Fruit fly (Drosophila melanogaster) whole organism, adult: ENCODE results near the gene GstT4.

Experiments
- CG33017 ChIP-seq: fragments of 200-800 bp; sonication (Bioruptor generic); optimal IDR thresholded peaks from 2 replicates; lab custom pipeline; 2018; ENCODE audit warnings: missing biosample characterization, mild to moderate bottlenecking, missing genetic modification characterization, moderate library complexity
- Crg-1 ChIP-seq: fragments of 200-800 bp; sonication (Bioruptor generic); optimal IDR thresholded peaks from 2 replicates; lab custom pipeline; 2016; ENCODE audit warnings: missing biosample characterization, missing genetic modification characterization
- Hr96 ChIP-seq: fragments of 200-800 bp; sonication (Bioruptor generic); optimal IDR thresholded peaks from 2 replicates; lab custom pipeline; 2016; ENCODE audit warnings: missing biosample characterization, missing genetic modification characterization
- Mnt ChIP-seq: fragments of 200-800 bp; sonication (Bioruptor generic); optimal IDR thresholded peaks from 2 replicates; lab custom pipeline; 2016; ENCODE audit warnings: missing biosample characterization, mild to moderate bottlenecking, missing genetic modification characterization
- cic ChIP-seq: fragments of 200-800 bp; sonication (Bioruptor generic); optimal IDR thresholded peaks from 2 replicates; lab custom pipeline; 2017; ENCODE audit warnings: missing biosample characterization, mild to moderate bottlenecking, missing genetic modification characterization, moderate library complexity
- cnc ChIP-seq, 2 experiments: fragments of >200 bp; optimal IDR thresholded peaks; 2 replicates each; lab custom pipeline; 2017
- kay ChIP-seq: fragments of 200-800 bp; sonication (Bioruptor generic); peaks from one replicate; lab custom pipeline; 2016; ENCODE audit warnings: missing biosample characterization, missing genetic modification characterization, borderline replicate concordance
- ovo ChIP-seq: fragments of 200-800 bp; sonication (Bioruptor generic); optimal IDR thresholded peaks from 2 replicates; lab custom pipeline; 2016; ENCODE audit warnings: missing biosample characterization, missing genetic modification characterization

DNA sequence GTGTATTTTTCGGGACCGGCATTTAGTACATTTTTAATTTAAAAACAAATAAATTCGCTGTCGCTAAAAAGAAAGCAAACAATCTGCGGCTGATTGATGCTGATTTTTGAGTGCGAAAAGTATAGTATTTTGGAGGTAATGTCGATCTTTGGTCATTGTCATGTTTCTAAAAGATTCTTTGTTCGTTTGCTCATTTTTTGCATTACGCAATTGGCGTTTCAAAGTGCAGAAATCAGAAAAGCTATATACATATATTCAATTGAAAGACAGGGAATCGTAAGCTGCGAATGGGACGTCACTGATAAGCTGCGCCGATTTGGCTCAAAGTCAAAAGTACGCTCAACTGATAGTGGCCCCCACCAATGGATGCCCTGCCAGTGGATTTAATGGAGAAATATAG, 32.0 kb upstream of the GstT4 start:
- TF ChIP-seq Mnt (GFP tag; lab: Kevin White, UChicago) (no peak), cnc (optimal IDR thresholded peaks at IDR 0.05; lab: Kevin White, UChicago) (no peak), ovo (GFP tag; lab: Kevin White, UChicago) (no peak), Hr96 (GFP tag; lab: Kevin White, UChicago) (no peak), CG33017 (tag; lab: Kevin White, UChicago) (no peak), kay (GFP tag; lab: Kevin White, UChicago) (no peak), Crg-1 (no peak), cic (no peak)
